Fruit fly (Drosophila melanogaster) whole organism, prepupa: ENCODE results near the gene CG15878.

ENCODE experiments used
- Blimp-1 ChIP-seq: fragments of 200-800 bp; sonication (Bioruptor generic); optimal IDR thresholded peaks from 3 replicates; lab custom pipeline; 2017; ENCODE audit warnings: missing biosample characterization, missing genetic modification characterization, mild to moderate bottlenecking, moderate library complexity, missing genetic modification reagents
- CG11762 ChIP-seq: fragments of 200-800 bp; sonication (Bioruptor generic); optimal IDR thresholded peaks from 3 replicates; lab custom pipeline; 2016; ENCODE audit warnings: missing biosample characterization, missing genetic modification characterization; ENCODE audit not compliant: insufficient read depth
- CG32006 ChIP-seq: fragments of 200-800 bp; sonication (Bioruptor generic); optimal IDR thresholded peaks from 3 replicates; lab custom pipeline; 2017; ENCODE audit warnings: missing biosample characterization, mild to moderate bottlenecking, missing genetic modification characterization
- Hr39 ChIP-seq: fragments of 200-800 bp; sonication (Bioruptor generic); optimal IDR thresholded peaks from 2 replicates; lab custom pipeline; 2016; ENCODE audit warnings: missing biosample characterization, missing genetic modification characterization
- eg ChIP-seq: fragments of 200-800 bp; sonication (Bioruptor generic); IDR thresholded peaks from 3 replicates; pipeline ENCODE4 v1.3.6; 2022; ENCODE audit warnings: missing biosample characterization, missing genetic modification characterization
- fkh ChIP-seq: fragments of 200-800 bp; sonication (Bioruptor generic); optimal IDR thresholded peaks from 3 replicates; lab custom pipeline; 2017; ENCODE audit warnings: missing biosample characterization, mild to moderate bottlenecking, missing genetic modification characterization, moderate library complexity
- pdm3 ChIP-seq: fragments of 200-800 bp; sonication (Bioruptor generic); optimal IDR thresholded peaks from 3 replicates; lab custom pipeline; 2016; ENCODE audit warnings: missing biosample characterization, missing genetic modification characterization

dm6 chr3L:2261282-2261681 is 49.0 kb upstream of the CG15878 start:
- TF ChIP-seq fkh (GFP tag; lab: Kevin White, UChicago) (no peak), pdm3 (GFP tag; lab: Kevin White, UChicago) (no peak), Hr39 (GFP tag; lab: Kevin White, UChicago) (no peak), Blimp-1 (GFP tag; lab: Kevin White, UChicago) (no peak), CG32006 (no peak), CG11762 (GFP tag; lab: Kevin White, UChicago) (no peak), eg (GFP tag; lab: Robert Waterston, UW) (no peak)
